Worm (Caenorhabditis elegans): ENCODE data around the gene M28.10.

- TF ChIP-seq R02D3.7 (tag; optimal IDR thresholded peaks at IDR 0.05) (no peak), ztf-11 (tag; optimal IDR thresholded peaks at IDR 0.05) (no peak), daf-16 (GFP tag; optimal IDR thresholded peaks at IDR 0.05) (no peak), daf-16 (tag; optimal IDR thresholded peaks at IDR 0.05) (no peak), ama-1 (optimal IDR thresholded peaks at IDR 0.05) (no peak), snpc-4 (tag; optimal IDR thresholded peaks at IDR 0.05) (no peak), spr-1 (tag; optimal IDR thresholded peaks at IDR 0.05) (no peak), hlh-30 (tag; optimal IDR thresholded peaks at IDR 0.05; ENCODE audit: insufficient read depth) (no peak), nhr-10 (tag; optimal IDR thresholded peaks at IDR 0.05) (no peak)
Observed at ce11 chrII:10602184-10602583, 45.1 kb upstream of the M28.10 start, which contains the start of gene srv-2.
